Fruit fly (Drosophila melanogaster) whole organism, embryonic: Measurements from ENCODE around the gene Sur-8.

Experiments
- Ada2b ChIP-seq: fragments of 200-800 bp; sonication (Bioruptor generic); IDR thresholded peaks from 2 replicates; pipeline ENCODE4 v1.3.6; 2022; ENCODE audit warnings: missing biosample characterization, missing genetic modification characterization
- Adf1 ChIP-seq: fragments of 200-800 bp; sonication (Bioruptor generic); IDR thresholded peaks from 2 replicates; pipeline ENCODE4 v1.3.6; 2022; ENCODE audit warnings: missing biosample characterization, missing genetic modification characterization
- CG10543 ChIP-seq: fragments of 200-800 bp; sonication (Bioruptor generic); optimal IDR thresholded peaks from 3 replicates; lab custom pipeline; 2017; ENCODE audit warnings: missing biosample characterization, mild to moderate bottlenecking, missing genetic modification characterization, moderate library complexity
- CG11504 ChIP-seq: fragments of 200-800 bp; sonication (Bioruptor generic); optimal IDR thresholded peaks from 3 replicates; lab custom pipeline; 2019; ENCODE audit warnings: missing biosample characterization, mild to moderate bottlenecking, missing genetic modification characterization, moderate library complexity
- CG12236 ChIP-seq: fragments of 200-800 bp; sonication (Bioruptor generic); optimal IDR thresholded peaks from 2 replicates; lab custom pipeline; 2016; ENCODE audit warnings: missing biosample characterization, missing genetic modification characterization
- CG14014 ChIP-seq: fragments of 200-800 bp; sonication (Bioruptor generic); IDR thresholded peaks from 2 replicates; pipeline ENCODE4 v1.3.6; 2022; ENCODE audit warnings: missing biosample characterization, missing genetic modification characterization
- CG15073 ChIP-seq: fragments of 200-800 bp; sonication (Bioruptor generic); optimal IDR thresholded peaks from 2 replicates; lab custom pipeline; 2016; ENCODE audit warnings: missing biosample characterization, missing genetic modification characterization
- CG15601 ChIP-seq: fragments of 200-800 bp; sonication (Bioruptor generic); optimal IDR thresholded peaks from 3 replicates; lab custom pipeline; 2019; ENCODE audit warnings: missing biosample characterization, mild to moderate bottlenecking, missing genetic modification characterization, moderate library complexity
- CG17385 ChIP-seq: fragments of 200-800 bp; sonication (Bioruptor generic); optimal IDR thresholded peaks from 3 replicates; lab custom pipeline; 2018; ENCODE audit warnings: missing biosample characterization, mild to moderate bottlenecking, missing genetic modification characterization
- CG1832 ChIP-seq: fragments of 200-800 bp; sonication (Bioruptor generic); optimal IDR thresholded peaks from 2 replicates; lab custom pipeline; 2017; ENCODE audit warnings: missing biosample characterization, mild to moderate bottlenecking, missing genetic modification characterization, inconsistent platforms
- CG18599 ChIP-seq: fragments of 200-800 bp; sonication (Bioruptor generic); optimal IDR thresholded peaks from 3 replicates; lab custom pipeline; 2017; ENCODE audit warnings: missing biosample characterization, missing genetic modification characterization, mild to moderate bottlenecking, moderate library complexity, missing genetic modification reagents
- CG2116 ChIP-seq: fragments of 200-800 bp; sonication (Bioruptor generic); optimal IDR thresholded peaks from 3 replicates; lab custom pipeline; 2018; ENCODE audit warnings: missing biosample characterization, mild to moderate bottlenecking, missing genetic modification characterization
- CG2712 ChIP-seq: fragments of 200-800 bp; optimal IDR thresholded peaks from 3 replicates; lab custom pipeline; 2019; ENCODE audit warnings: missing biosample characterization, mild to moderate bottlenecking, missing genetic modification characterization, moderate library complexity
- CG30020 ChIP-seq: fragments of 200-800 bp; optimal IDR thresholded peaks from 2 replicates; lab custom pipeline; 2019; ENCODE audit warnings: missing biosample characterization, mild to moderate bottlenecking, missing genetic modification characterization, moderate library complexity
- CG3065 ChIP-seq: fragments of 200-800 bp; sonication (Bioruptor generic); optimal IDR thresholded peaks from 2 replicates; lab custom pipeline; 2016; ENCODE audit warnings: missing biosample characterization, missing genetic modification characterization
- CG3163 ChIP-seq: fragments of 200-800 bp; sonication (Bioruptor generic); optimal IDR thresholded peaks from 3 replicates; lab custom pipeline; 2016; ENCODE audit warnings: missing biosample characterization, missing genetic modification characterization
- CG3838 ChIP-seq: fragments of 200-800 bp; sonication (Bioruptor generic); optimal IDR thresholded peaks from 3 replicates; lab custom pipeline; 2016; ENCODE audit warnings: missing biosample characterization, missing genetic modification characterization
- CG5953 ChIP-seq: fragments of 200-800 bp; sonication (Bioruptor generic); IDR thresholded peaks from 2 replicates; pipeline ENCODE4 v1.3.6; 2022; ENCODE audit warnings: missing biosample characterization, missing genetic modification characterization
- CG7271 ChIP-seq: fragments of 200-800 bp; sonication (Bioruptor generic); optimal IDR thresholded peaks from 2 replicates; lab custom pipeline; 2018; ENCODE audit warnings: missing biosample characterization, mild to moderate bottlenecking, missing genetic modification characterization, moderate library complexity
- CG8281 ChIP-seq: fragments of 200-800 bp; sonication (Bioruptor generic); optimal IDR thresholded peaks from 2 replicates; lab custom pipeline; 2018; ENCODE audit warnings: missing biosample characterization, mild to moderate bottlenecking, missing genetic modification characterization, moderate library complexity
- CG8290 ChIP-seq, 3 experiments: fragments of 200-800 bp; sonication (Bioruptor generic); optimal IDR thresholded peaks; 2 replicates each; lab custom pipeline; 2016 to 2019; ENCODE audit warnings: missing biosample characterization in 3 of 3, missing genetic modification characterization in 3 of 3, mild to moderate bottlenecking in 2 of 3, moderate library complexity in 1 of 3
- Chrac-16 ChIP-seq: fragments of 200-800 bp; sonication (Bioruptor generic); optimal IDR thresholded peaks from 3 replicates; lab custom pipeline; 2016; ENCODE audit warnings: missing biosample characterization, missing genetic modification characterization
- Doc3 ChIP-seq: fragments of 200-800 bp; sonication (Bioruptor generic); IDR thresholded peaks from 3 replicates; pipeline ENCODE4 v1.3.6; 2022; ENCODE audit warnings: missing biosample characterization, missing genetic modification characterization; ENCODE audit not compliant: partially characterized antibody
- Fer2 ChIP-seq: fragments of 200-800 bp; sonication (Bioruptor generic); optimal IDR thresholded peaks from 2 replicates; lab custom pipeline; 2018; ENCODE audit warnings: missing biosample characterization, mild to moderate bottlenecking, missing genetic modification characterization, moderate library complexity
- MBD-R2 ChIP-seq: fragments of 200-800 bp; sonication (Bioruptor generic); IDR thresholded peaks from 2 replicates; pipeline ENCODE4 v1.3.6; 2022; ENCODE audit warnings: missing biosample characterization, missing genetic modification characterization
- Mes4 ChIP-seq: fragments of 200-800 bp; sonication (Bioruptor generic); optimal IDR thresholded peaks from 2 replicates; lab custom pipeline; 2016; ENCODE audit warnings: missing biosample characterization, missing genetic modification characterization
- Optix ChIP-seq: fragments of 200-800 bp; sonication (Bioruptor generic); IDR thresholded peaks from 3 replicates; pipeline ENCODE4 v1.3.6; 2022; ENCODE audit warnings: missing biosample characterization, missing genetic modification characterization
- Rfx ChIP-seq: fragments of 200-800 bp; sonication (Bioruptor generic); IDR thresholded peaks from 2 replicates; pipeline ENCODE4 v1.3.6; 2022; ENCODE audit warnings: missing biosample characterization, missing genetic modification characterization
- Six4 ChIP-seq: fragments of 200-800 bp; sonication (Bioruptor generic); optimal IDR thresholded peaks from 2 replicates; lab custom pipeline; 2016; ENCODE audit warnings: missing biosample characterization, missing genetic modification characterization
- Sry-δ ChIP-seq: fragments of 200-800 bp; sonication (Bioruptor generic); optimal IDR thresholded peaks from 2 replicates; lab custom pipeline; 2016; ENCODE audit warnings: missing biosample characterization, missing genetic modification characterization
- Ssrp ChIP-seq: fragments of 200-800 bp; sonication (Bioruptor generic); optimal IDR thresholded peaks from 2 replicates; lab custom pipeline; 2018; ENCODE audit warnings: missing biosample characterization, mild to moderate bottlenecking, missing genetic modification characterization, moderate library complexity
- bcd ChIP-seq: fragments of 200-800 bp; sonication (Bioruptor generic); optimal IDR thresholded peaks from 2 replicates; lab custom pipeline; 2017; ENCODE audit warnings: missing biosample characterization, mild to moderate bottlenecking, missing genetic modification characterization
- dimm ChIP-seq: fragments of 200-800 bp; sonication (Bioruptor generic); IDR thresholded peaks from 2 replicates; pipeline ENCODE4 v1.3.6; 2022; ENCODE audit warnings: missing biosample characterization, missing genetic modification characterization
- disco-r ChIP-seq: fragments of 200-800 bp; sonication (Bioruptor generic); optimal IDR thresholded peaks from 2 replicates; lab custom pipeline; 2016; ENCODE audit warnings: missing biosample characterization, missing genetic modification characterization
- lab ChIP-seq: fragments of 200-800 bp; sonication (Bioruptor generic); optimal IDR thresholded peaks from 3 replicates; lab custom pipeline; 2017; ENCODE audit warnings: missing biosample characterization, missing genetic modification characterization, mild to moderate bottlenecking, moderate library complexity, missing genetic modification reagents
- nerfin-1 ChIP-seq: fragments of 200-800 bp; sonication (Bioruptor generic); optimal IDR thresholded peaks from 3 replicates; lab custom pipeline; 2019; ENCODE audit warnings: missing biosample characterization, mild to moderate bottlenecking, missing genetic modification characterization, moderate library complexity
- org-1 ChIP-seq: fragments of 200-800 bp; sonication (Bioruptor generic); optimal IDR thresholded peaks from 2 replicates; lab custom pipeline; 2017; ENCODE audit warnings: missing biosample characterization, missing genetic modification characterization
- pho ChIP-seq: fragments of 200-800 bp; sonication (Bioruptor generic); optimal IDR thresholded peaks from 2 replicates; lab custom pipeline; 2016; ENCODE audit warnings: missing biosample characterization, missing genetic modification characterization
- phol ChIP-seq: fragments of 200-800 bp; sonication (Bioruptor generic); optimal IDR thresholded peaks from 3 replicates; lab custom pipeline; 2018; ENCODE audit warnings: missing biosample characterization, mild to moderate bottlenecking, missing genetic modification characterization, moderate library complexity
- pum ChIP-seq: fragments of 200-800 bp; sonication (Bioruptor generic); optimal IDR thresholded peaks from 2 replicates; lab custom pipeline; 2016; ENCODE audit warnings: missing biosample characterization, missing genetic modification characterization
- ranshi ChIP-seq: fragments of 200-800 bp; sonication (Bioruptor generic); IDR thresholded peaks from 2 replicates; pipeline ENCODE4 v1.3.6; 2022; ENCODE audit warnings: missing biosample characterization, missing genetic modification characterization
- rib ChIP-seq: fragments of 200-800 bp; sonication (Bioruptor generic); IDR thresholded peaks from 2 replicates; pipeline ENCODE4 v1.3.6; 2022; ENCODE audit warnings: missing biosample characterization, missing genetic modification characterization
- scrt ChIP-seq: fragments of 200-800 bp; sonication (Bioruptor generic); optimal IDR thresholded peaks from 2 replicates; lab custom pipeline; 2018; ENCODE audit warnings: missing biosample characterization, mild to moderate bottlenecking, missing genetic modification characterization, moderate library complexity
- stc ChIP-seq: fragments of 200-800 bp; sonication (Bioruptor generic); IDR thresholded peaks from 2 replicates; pipeline ENCODE4 v1.3.6; 2022; ENCODE audit warnings: missing biosample characterization, missing genetic modification characterization
- trem ChIP-seq: fragments of 200-800 bp; optimal IDR thresholded peaks from 3 replicates; lab custom pipeline; 2019; ENCODE audit warnings: missing biosample characterization, mild to moderate bottlenecking, missing genetic modification characterization, moderate library complexity
- ttk ChIP-seq: fragments of 200-800 bp; sonication (Bioruptor generic); IDR thresholded peaks from 2 replicates; pipeline ENCODE4 v2.1.2; 2022; ENCODE audit warnings: missing biosample characterization, missing genetic modification characterization
- usp ChIP-seq: fragments of >200 bp; optimal IDR thresholded peaks from 2 replicates; lab custom pipeline; 2017; ENCODE audit warnings: missing biosample characterization, missing genetic modification characterization
- vfl ChIP-seq: fragments of 200-800 bp; sonication (Bioruptor generic); optimal IDR thresholded peaks from 2 replicates; lab custom pipeline; 2016; ENCODE audit warnings: missing biosample characterization, missing genetic modification characterization
- wek ChIP-seq: fragments of 200-800 bp; sonication (Bioruptor generic); optimal IDR thresholded peaks from 3 replicates; lab custom pipeline; 2018; ENCODE audit warnings: missing biosample characterization, mild to moderate bottlenecking, missing genetic modification characterization, moderate library complexity

Gene Sur-8

DNA sequence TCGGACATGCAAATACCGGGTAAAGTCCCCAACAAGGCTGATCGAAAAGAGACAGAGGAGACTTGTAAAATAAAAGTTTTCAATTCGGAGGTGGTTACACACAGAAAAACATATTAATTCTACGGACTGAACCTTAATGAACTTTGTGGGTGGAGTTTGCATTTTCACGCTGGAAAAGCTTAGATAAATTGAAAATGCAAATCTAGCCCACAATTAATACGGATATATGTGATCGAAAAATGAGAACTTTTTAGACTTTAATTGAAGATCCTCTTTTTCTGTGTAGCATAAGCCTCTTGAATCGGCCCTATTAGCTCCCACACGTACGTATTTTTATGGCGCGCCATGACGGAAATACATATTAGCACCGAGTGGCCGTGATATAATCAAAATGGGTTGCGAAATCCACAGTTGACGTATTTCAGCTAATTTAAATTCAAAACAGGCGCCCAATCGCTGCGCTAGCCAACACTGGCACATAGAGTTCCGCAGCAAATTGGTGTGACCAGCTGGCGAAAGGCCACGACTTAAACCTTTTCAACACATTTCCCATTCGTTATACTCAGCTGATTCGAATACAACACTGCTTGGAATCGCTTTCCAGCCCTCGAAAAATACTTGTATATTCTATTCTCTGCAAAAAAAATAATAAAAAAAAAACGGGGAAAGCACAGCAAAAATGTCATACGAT lies 16.8 kb downstream of the Sur-8 start (continued):
- TF ChIP-seq CG3065, result no peak
- peak; percentile 49 for TF ChIP-seq nerfin-1 (tag; lab: Kevin White, UChicago)
- TF ChIP-seq CG2712 (tag; lab: Kevin White, UChicago), result peak; percentile 67
- peak; percentile 66 for TF ChIP-seq Sry-δ
- peak; percentile 67 for TF ChIP-seq CG18599 (GFP tag; lab: Kevin White, UChicago)
- TF ChIP-seq CG7271 (tag; lab: Kevin White, UChicago), result no peak
- peak; percentile 46 for TF ChIP-seq wek (GFP tag; lab: Kevin White, UChicago)
- TF ChIP-seq Optix (GFP tag; lab: Robert Waterston, UW), result 0 out of 3 replicates have a peak, but pooled peaks have one; percentile 24
- peak; percentile 76 for TF ChIP-seq lab (GFP tag; lab: Kevin White, UChicago)
- peak; percentile 58 for TF ChIP-seq CG3163
- no peak for TF ChIP-seq Six4 (GFP tag; lab: Kevin White, UChicago)
- 0 out of 2 replicates have a peak, but pooled peaks have one; percentile 49 for TF ChIP-seq rib (GFP tag; lab: Robert Waterston, UW)
- no peak for TF ChIP-seq CG8281 (tag; lab: Kevin White, UChicago)
- TF ChIP-seq disco-r (GFP tag; lab: Kevin White, UChicago), result no peak
- TF ChIP-seq trem (tag; lab: Kevin White, UChicago), result peak; percentile 51
- TF ChIP-seq CG10543, result peak; percentile 44
- TF ChIP-seq CG5953, result no peak
- no peak for TF ChIP-seq usp (GFP tag; lab: Kevin White, UChicago)
- peak; percentile 34 for TF ChIP-seq scrt (GFP tag; lab: Kevin White, UChicago)
- peak; percentile 80 for TF ChIP-seq MBD-R2
- peak; percentile 31 for TF ChIP-seq CG30020 (tag; lab: Kevin White, UChicago)
- TF ChIP-seq Chrac-16 (GFP tag; lab: Kevin White, UChicago), result peak; percentile 73
- TF ChIP-seq Ada2b (GFP tag; lab: Robert Waterston, UW), result peak; percentile 72
- TF ChIP-seq Rfx (GFP tag; lab: Robert Waterston, UW), result peak; percentile 70
- peak; percentile 56 for TF ChIP-seq pho (GFP tag; lab: Kevin White, UChicago)
- TF ChIP-seq CG17385, result peak; percentile 3
- TF ChIP-seq Doc3 (GFP tag; lab: Robert Waterston, UW), result no peak
- peak; percentile 3 for TF ChIP-seq Fer2 (tag; lab: Kevin White, UChicago)
- peak; percentile 66 for TF ChIP-seq CG14014 (GFP tag; lab: Robert Waterston, UW)
- TF ChIP-seq Adf1 (GFP tag; lab: Robert Waterston, UW), result peak; percentile 42; the same call in 1 of the 2 replicates
- TF ChIP-seq pum, result peak; percentile 70
- no peak for TF ChIP-seq dimm (GFP tag; lab: Robert Waterston, UW)
- TF ChIP-seq CG1832 (GFP tag; lab: Kevin White, UChicago), result no peak
- peak; percentile 65 for TF ChIP-seq Mes4 (GFP tag; lab: Kevin White, UChicago)
- peak; percentile 61 for TF ChIP-seq CG8290 (GFP tag; optimal IDR thresholded peaks at IDR 0.05; lab: Kevin White, UChicago)
- TF ChIP-seq CG8290 (tag; optimal IDR thresholded peaks at IDR 0.05; lab: Kevin White, UChicago), result peak in 1 of 2 experiments; percentile 85
- peak; percentile 14; the same call in 1 of the 2 replicates for TF ChIP-seq ranshi (GFP tag; lab: Robert Waterston, UW)
- peak; percentile 51 for TF ChIP-seq CG15601 (tag; lab: Kevin White, UChicago)
- peak; percentile 38 for TF ChIP-seq org-1 (GFP tag; lab: Kevin White, UChicago)
- peak; percentile 59 for TF ChIP-seq phol (tag; lab: Kevin White, UChicago)
- no peak for TF ChIP-seq CG3838
- TF ChIP-seq CG15073 (GFP tag; lab: Kevin White, UChicago), result no peak
- peak; percentile 50 for TF ChIP-seq bcd (GFP tag; lab: Kevin White, UChicago)
- no peak for TF ChIP-seq Ssrp (tag; lab: Kevin White, UChicago)
- peak; percentile 99 for TF ChIP-seq CG2116 (GFP tag; lab: Kevin White, UChicago)
- peak; percentile 35; the same call in 1 of the 2 replicates for TF ChIP-seq ttk
- TF ChIP-seq vfl (GFP tag; lab: Kevin White, UChicago), result peak; percentile 57
- peak; percentile 71 for TF ChIP-seq CG11504 (tag; lab: Kevin White, UChicago)
- TF ChIP-seq stc (GFP tag; lab: Robert Waterston, UW), result 0 out of 2 replicates have a peak, but pooled peaks have one; percentile 15
- TF ChIP-seq CG12236 (GFP tag; lab: Kevin White, UChicago), result no peak
